Worm (Caenorhabditis elegans) whole organism, late embryonic: ENCODE results near the gene zhit-1.

Experiments
- C38D4.7 ChIP-seq: fragments of 200-800 bp; sonication (Bioruptor generic); optimal IDR thresholded peaks from 2 replicates; lab custom pipeline; 2018; ENCODE audit warnings: mild to moderate bottlenecking, missing genetic modification characterization, moderate library complexity, missing compliant biosample characterization
- F13H6.1 ChIP-seq: sonication (generic microtip); optimal IDR thresholded peaks from 2 replicates; lab custom pipeline; 2016; ENCODE audit warnings: missing genetic modification characterization, missing compliant biosample characterization
- ceh-19 ChIP-seq: fragments of 200-800 bp; sonication (Bioruptor generic); optimal IDR thresholded peaks from 2 replicates; lab custom pipeline; 2018; ENCODE audit warnings: mild to moderate bottlenecking, missing genetic modification characterization, missing compliant biosample characterization
- ceh-34 ChIP-seq: sonication (generic microtip); optimal IDR thresholded peaks from 2 replicates; lab custom pipeline; 2016; ENCODE audit warnings: mild to moderate bottlenecking, missing genetic modification characterization, missing compliant biosample characterization
- ceh-9 ChIP-seq: sonication (generic microtip); optimal IDR thresholded peaks from 2 replicates; lab custom pipeline; 2016; ENCODE audit warnings: mild to moderate bottlenecking, missing genetic modification characterization, inconsistent platforms, missing compliant biosample characterization
- hlh-30 ChIP-seq: sonication (generic microtip); optimal IDR thresholded peaks from 2 replicates; lab custom pipeline; 2017; ENCODE audit warnings: antibody characterized with exemption, missing genetic modification characterization, missing compliant biosample characterization; ENCODE audit not compliant: insufficient read depth
- nhr-11 ChIP-seq: fragments of 150-350 bp; optimal IDR thresholded peaks from 2 replicates; lab custom pipeline; 2014; ENCODE audit warnings: missing biosample characterization, missing genetic modification characterization
- npax-4 ChIP-seq: sonication (generic microtip); optimal IDR thresholded peaks from 2 replicates; lab custom pipeline; 2016; ENCODE audit warnings: missing genetic modification characterization, missing compliant biosample characterization
- pag-3 ChIP-seq: sonication (generic microtip); optimal IDR thresholded peaks from 2 replicates; lab custom pipeline; 2016; ENCODE audit warnings: missing compliant biosample characterization, missing genetic modification characterization, borderline replicate concordance
- pax-1 ChIP-seq: fragments of 150-350 bp; optimal IDR thresholded peaks from 2 replicates; lab custom pipeline; 2014; ENCODE audit warnings: missing biosample characterization, missing genetic modification characterization
- pha-4 ChIP-seq: fragments of 150-350 bp; optimal IDR thresholded peaks from 2 replicates; lab custom pipeline; 2018; ENCODE audit warnings: missing biosample characterization, missing genetic modification reagents, missing genetic modification characterization
- pqm-1 ChIP-seq: sonication (generic microtip); optimal IDR thresholded peaks from 2 replicates; lab custom pipeline; 2016; ENCODE audit warnings: missing genetic modification characterization, missing compliant biosample characterization
- unc-86 ChIP-seq: sonication (generic microtip); optimal IDR thresholded peaks from 2 replicates; lab custom pipeline; 2016; ENCODE audit warnings: missing genetic modification characterization, missing compliant biosample characterization

- TF ChIP-seq pax-1 (tag; lab: Kevin White, UChicago) (no peak), ceh-9 (tag; lab: Kevin White, UChicago) (no peak), ceh-34 (tag; lab: Kevin White, UChicago) (no peak), ceh-19 (no peak), C38D4.7 (no peak), pag-3 (tag; lab: Kevin White, UChicago) (no peak), pha-4 (no peak), nhr-11 (no peak), unc-86 (tag; lab: Kevin White, UChicago) (no peak), pqm-1 (tag; lab: Kevin White, UChicago) (no peak), hlh-30 (tag; lab: Kevin White, UChicago) (no peak), F13H6.1 (tag; lab: Kevin White, UChicago) (no peak), npax-4 (no peak)
Measured at ce11 chrV:5579666-5580065, 16.7 kb downstream of the zhit-1 start.
